Fruit fly (Drosophila melanogaster): ENCODE data around the gene S-Lap2.

dm6 chr3L:8619588-8619987 is at the start of gene S-Lap2:
- TF ChIP-seq pdm3 (GFP tag; optimal IDR thresholded peaks at IDR 0.05) (no peak), CG3032 (tag; optimal IDR thresholded peaks at IDR 0.05) (no peak), Blimp-1 (GFP tag; optimal IDR thresholded peaks at IDR 0.05) (no peak), CG10631 (GFP tag; optimal IDR thresholded peaks at IDR 0.05) (no peak), acj6 (GFP tag; optimal IDR thresholded peaks at IDR 0.05) (no peak), CG8119 (GFP tag; IDR thresholded peaks at IDR 0.05) (no peak), spab (GFP tag; optimal IDR thresholded peaks at IDR 0.05) (no peak), CG9139 (GFP tag; optimal IDR thresholded peaks at IDR 0.05) (no peak), Sox15 (GFP tag; optimal IDR thresholded peaks at IDR 0.05) (no peak), CG11902 (GFP tag; optimal IDR thresholded peaks at IDR 0.05) (no peak), vri (GFP tag; optimal IDR thresholded peaks at IDR 0.05) (no peak)

Measured in whole organism, prepupa.